Worm (Caenorhabditis elegans) whole organism, midembryonic: ENCODE data around the gene bris-1.

Source experiments
- T22C8.4 ChIP-seq: fragments of 200-800 bp; sonication (Bioruptor generic); IDR thresholded peaks from 2 replicates; pipeline ENCODE4 v1.3.6; 2022; ENCODE audit warnings: missing genetic modification characterization, missing compliant biosample characterization
- cog-1 ChIP-seq: sonication (generic microtip); optimal IDR thresholded peaks from 2 replicates; lab custom pipeline; 2016; ENCODE audit warnings: missing genetic modification characterization, missing compliant biosample characterization
- med-1 ChIP-seq: sonication (generic microtip); optimal IDR thresholded peaks from 2 replicates; lab custom pipeline; 2017; ENCODE audit warnings: missing genetic modification characterization, mild to moderate bottlenecking, missing compliant biosample characterization, antibody characterized with exemption, missing genetic modification reagents; ENCODE audit not compliant: insufficient read depth
- ref-1 ChIP-seq: fragments of 200-800 bp; sonication (Bioruptor generic); conservative IDR thresholded peaks from 2 replicates; pipeline ENCODE4 v1.3.6; 2022; ENCODE audit warnings: missing genetic modification reagents, missing genetic modification characterization, missing compliant biosample characterization
- tab-1 ChIP-seq: fragments of 200-800 bp; sonication (Bioruptor generic); IDR thresholded peaks from 2 replicates; pipeline ENCODE4 v1.3.6; 2022; ENCODE audit warnings: missing genetic modification characterization, missing compliant biosample characterization
- ztf-23 ChIP-seq: fragments of 200-800 bp; sonication (Bioruptor generic); IDR thresholded peaks from 2 replicates; pipeline ENCODE4 v1.3.6; 2022; ENCODE audit warnings: missing genetic modification reagents, missing genetic modification characterization, missing compliant biosample characterization

DNA sequence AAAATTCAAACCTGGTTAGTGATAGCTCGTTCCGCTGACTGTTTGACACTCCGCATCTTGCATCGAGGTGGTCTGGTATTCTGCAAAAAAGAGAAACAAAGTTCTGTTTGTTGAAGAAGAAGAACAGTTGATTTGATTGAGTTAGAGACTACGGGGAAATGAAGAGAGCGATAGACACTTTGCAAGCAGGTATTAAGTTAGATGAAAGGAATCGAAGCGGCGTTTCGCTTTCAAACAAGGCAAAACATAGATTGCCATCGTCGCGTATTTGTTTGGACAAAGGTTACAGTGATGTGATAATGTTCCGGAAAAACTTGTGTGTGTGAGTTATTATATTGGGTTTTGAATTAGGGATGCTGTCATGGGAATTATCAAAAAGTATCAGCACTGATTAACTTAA, 1.9 kb downstream of the bris-1 start:
- TF ChIP-seq tab-1 (GFP tag; lab: Robert Waterston, UW) (no peak), ref-1 (no peak), med-1 (GFP tag; lab: Kevin White, UChicago) (no peak), cog-1 (tag; lab: Kevin White, UChicago) (no peak), ztf-23 (GFP tag; lab: Robert Waterston, UW) (no peak), T22C8.4 (GFP tag; lab: Robert Waterston, UW) (no peak)
